5 fruit fly cellular contexts compared by ENCODE assay signal in the genomic region with DNA sequence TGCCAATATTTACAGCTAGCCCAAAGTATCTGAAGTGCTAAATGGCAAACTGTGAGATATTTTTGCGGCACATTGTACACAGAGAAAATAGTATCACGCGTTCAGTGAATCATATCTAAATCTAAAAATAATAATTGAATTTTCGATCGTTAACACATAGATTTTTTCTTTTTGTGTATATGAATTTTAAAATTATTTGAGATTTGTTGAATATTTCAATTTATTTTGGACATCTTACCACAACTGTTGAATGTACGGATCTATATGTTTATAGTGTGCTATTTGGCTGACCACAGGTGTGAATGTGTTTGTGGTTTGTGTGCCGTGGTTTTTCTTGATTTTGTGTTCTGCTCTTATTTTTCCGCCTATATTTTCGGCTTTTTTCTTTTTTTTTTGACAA.
TF ChIP-seq lines count a peak whose summit lies in the region.

No protein-coding gene starts in this region.

- no peak for TF ChIP-seq CTCF in whole organism, embryonic (GFP tag; optimal IDR thresholded peaks at IDR 0.05; lab: Kevin White, UChicago)

TF ChIP-seq in whole organism, adult, 20 proteins besides CTCF, POLR2A, EP300 and RAD21:
- TF ChIP-seq kay (GFP tag; lab: Kevin White, UChicago; ENCODE audit: borderline replicate concordance) (no peak), Hr96 (GFP tag; optimal IDR thresholded peaks at IDR 0.05; lab: Kevin White, UChicago) (no peak), Mnt (GFP tag; optimal IDR thresholded peaks at IDR 0.05; lab: Kevin White, UChicago) (no peak), toe (GFP tag; optimal IDR thresholded peaks at IDR 0.05; lab: Kevin White, UChicago) (no peak), Crg-1 (GFP tag; optimal IDR thresholded peaks at IDR 0.05; lab: Kevin White, UChicago) (no peak), bab1 (GFP tag; optimal IDR thresholded peaks at IDR 0.05; lab: Kevin White, UChicago) (no peak), CG12768 (GFP tag; optimal IDR thresholded peaks at IDR 0.05; lab: Kevin White, UChicago) (no peak), CG33017 (tag; optimal IDR thresholded peaks at IDR 0.05; lab: Kevin White, UChicago) (peak; percentile 29), tj (GFP tag; optimal IDR thresholded peaks at IDR 0.05; lab: Kevin White, UChicago) (peak; percentile 14), CG7101 (tag; optimal IDR thresholded peaks at IDR 0.05; lab: Kevin White, UChicago) (peak; percentile 42), CG1620 (GFP tag; optimal IDR thresholded peaks at IDR 0.05; lab: Kevin White, UChicago) (no peak), pad (GFP tag; optimal IDR thresholded peaks at IDR 0.05; lab: Kevin White, UChicago) (no peak), CG14711 (tag; optimal IDR thresholded peaks at IDR 0.05; lab: Kevin White, UChicago) (no peak), CG5204 (GFP tag; optimal IDR thresholded peaks at IDR 0.05; lab: Kevin White, UChicago) (peak; percentile 13), cic (GFP tag; optimal IDR thresholded peaks at IDR 0.05; lab: Kevin White, UChicago) (no peak), cnc (optimal IDR thresholded peaks at IDR 0.05; lab: Kevin White, UChicago) (no peak), ovo (GFP tag; optimal IDR thresholded peaks at IDR 0.05; lab: Kevin White, UChicago) (no peak), CG11617 (GFP tag; optimal IDR thresholded peaks at IDR 0.05; lab: Kevin White, UChicago) (no peak)

TF ChIP-seq in whole organism, embryonic, 481 proteins besides CTCF, POLR2A, EP300 and RAD21 (continues in another document):
- TF ChIP-seq unpg (GFP tag; optimal IDR thresholded peaks at IDR 0.05; lab: Kevin White, UChicago) (peak; percentile 51), CG5180 (GFP tag; optimal IDR thresholded peaks at IDR 0.05; lab: Kevin White, UChicago) (peak; percentile 3), corto (GFP tag; optimal IDR thresholded peaks at IDR 0.05; lab: Kevin White, UChicago) (no peak), disco-r (GFP tag; optimal IDR thresholded peaks at IDR 0.05; lab: Kevin White, UChicago) (no peak), CG3847 (GFP tag; IDR thresholded peaks at IDR 0.05; lab: Robert Waterston, UW) (peak; percentile 53), dimm (GFP tag; IDR thresholded peaks at IDR 0.05; lab: Robert Waterston, UW) (no peak), Atf3 (GFP tag; optimal IDR thresholded peaks at IDR 0.05; lab: Kevin White, UChicago) (no peak), CG18764 (GFP tag; optimal IDR thresholded peaks at IDR 0.05; lab: Kevin White, UChicago) (peak; percentile 15), sim (GFP tag; IDR thresholded peaks at IDR 0.05; lab: Robert Waterston, UW) (no peak), Camta (GFP tag; optimal IDR thresholded peaks at IDR 0.05; lab: Kevin White, UChicago) (peak; percentile 11), CG2202 (tag; optimal IDR thresholded peaks at IDR 0.05; lab: Kevin White, UChicago) (no peak), zfh1 (GFP tag; IDR thresholded peaks at IDR 0.05; lab: Robert Waterston, UW) (0 out of 3 replicates have a peak, but pooled peaks have one; percentile 52), Rx (GFP tag; IDR thresholded peaks at IDR 0.05; lab: Robert Waterston, UW) (no peak), Ets97D (GFP tag; optimal IDR thresholded peaks at IDR 0.05; lab: Kevin White, UChicago) (no peak), HmgZ (tag; optimal IDR thresholded peaks at IDR 0.05; lab: Kevin White, UChicago) (peak; percentile 20), Optix (GFP tag; IDR thresholded peaks at IDR 0.05; lab: Robert Waterston, UW) (no peak), wor (GFP tag; IDR thresholded peaks at IDR 0.05; lab: Robert Waterston, UW) (0 out of 2 replicates have a peak, but pooled peaks have one; percentile 22), tap (tag; optimal IDR thresholded peaks at IDR 0.05; lab: Kevin White, UChicago) (peak; percentile 2)

TF ChIP-seq in whole organism, prepupa, 60 proteins besides CTCF, POLR2A, EP300 and RAD21 (continues in another document):
- TF ChIP-seq CG8319 (GFP tag; optimal IDR thresholded peaks at IDR 0.05; lab: Kevin White, UChicago): no peak
- peak; percentile 25 for TF ChIP-seq CG10631 (GFP tag; optimal IDR thresholded peaks at IDR 0.05; lab: Kevin White, UChicago)
- TF ChIP-seq Eip75B (GFP tag; optimal IDR thresholded peaks at IDR 0.05; lab: Kevin White, UChicago): no peak
- TF ChIP-seq dac (GFP tag; optimal IDR thresholded peaks at IDR 0.05; lab: Kevin White, UChicago): no peak
- TF ChIP-seq CG9139 (GFP tag; optimal IDR thresholded peaks at IDR 0.05; lab: Kevin White, UChicago): no peak
- peak; percentile 8 for TF ChIP-seq CG31627 (GFP tag; optimal IDR thresholded peaks at IDR 0.05; lab: Kevin White, UChicago)
- TF ChIP-seq CG6808 (GFP tag; optimal IDR thresholded peaks at IDR 0.05; lab: Kevin White, UChicago): no peak
- TF ChIP-seq CG32006 (GFP tag; optimal IDR thresholded peaks at IDR 0.05; lab: Kevin White, UChicago): peak; percentile 51
- no peak for TF ChIP-seq CG3032 (tag; optimal IDR thresholded peaks at IDR 0.05; lab: Kevin White, UChicago)
- TF ChIP-seq Met (GFP tag; optimal IDR thresholded peaks at IDR 0.05; lab: Kevin White, UChicago): peak; percentile 29
- TF ChIP-seq CG4318 (GFP tag; optimal IDR thresholded peaks at IDR 0.05; lab: Kevin White, UChicago): no peak
- TF ChIP-seq CG8632 (GFP tag; optimal IDR thresholded peaks at IDR 0.05; lab: Kevin White, UChicago): peak; percentile 5
- TF ChIP-seq Eip93F (GFP tag; optimal IDR thresholded peaks at IDR 0.05; lab: Kevin White, UChicago): no peak
- TF ChIP-seq dsx (GFP tag; optimal IDR thresholded peaks at IDR 0.05; lab: Kevin White, UChicago; ENCODE audit: poor library complexity, severe bottlenecking): no peak
- TF ChIP-seq Ets96B (tag; optimal IDR thresholded peaks at IDR 0.05; lab: Kevin White, UChicago): no peak
- peak; percentile 64 for TF ChIP-seq CG15336 (GFP tag; IDR thresholded peaks at IDR 0.05; lab: Robert Waterston, UW)
- TF ChIP-seq fd85E (GFP tag; optimal IDR thresholded peaks at IDR 0.05; lab: Kevin White, UChicago): no peak
- TF ChIP-seq topi (GFP tag; optimal IDR thresholded peaks at IDR 0.05; lab: Kevin White, UChicago): peak; percentile 28
- TF ChIP-seq esn (GFP tag; optimal IDR thresholded peaks at IDR 0.05; lab: Kevin White, UChicago): peak; percentile 16

TF ChIP-seq in whole organism, pupa, 21 proteins besides CTCF, POLR2A, EP300 and RAD21 (continues in another document):
- no peak for TF ChIP-seq EcR (GFP tag; optimal IDR thresholded peaks at IDR 0.05; lab: Kevin White, UChicago)
- no peak for TF ChIP-seq rn (GFP tag; IDR thresholded peaks at IDR 0.05; lab: Robert Waterston, UW)
- no peak for TF ChIP-seq CG8159 (tag; optimal IDR thresholded peaks at IDR 0.05; lab: Kevin White, UChicago)
- TF ChIP-seq CG34367 (tag; optimal IDR thresholded peaks at IDR 0.05; lab: Kevin White, UChicago): no peak
- 0 out of 2 replicates have a peak, but pooled peaks have one; percentile 18 for TF ChIP-seq CG32121 (GFP tag; IDR thresholded peaks at IDR 0.05; lab: Robert Waterston, UW)
- TF ChIP-seq CG14655 (GFP tag; optimal IDR thresholded peaks at IDR 0.05; lab: Kevin White, UChicago): peak; percentile 58
- TF ChIP-seq CG4496 (GFP tag; IDR thresholded peaks at IDR 0.05; lab: Robert Waterston, UW): peak; percentile 54; the same call in 2 of the 3 replicates
- no peak for TF ChIP-seq CG13204 (GFP tag; optimal IDR thresholded peaks at IDR 0.05; lab: Kevin White, UChicago)
- TF ChIP-seq Ets98B (GFP tag; IDR thresholded peaks at IDR 0.05; lab: Robert Waterston, UW): peak; percentile 12; the same call in 1 of the 2 replicates
- no peak for TF ChIP-seq Pif1B (GFP tag; optimal IDR thresholded peaks at IDR 0.05; lab: Kevin White, UChicago)
- TF ChIP-seq Snoo (tag; optimal IDR thresholded peaks at IDR 0.05; lab: Kevin White, UChicago): no peak
- no peak for TF ChIP-seq gl (tag; optimal IDR thresholded peaks at IDR 0.05; lab: Kevin White, UChicago)
- TF ChIP-seq CG10348 (GFP tag; IDR thresholded peaks at IDR 0.05; lab: Robert Waterston, UW): no peak
- no peak for TF ChIP-seq CG17806 (tag; optimal IDR thresholded peaks at IDR 0.05; lab: Kevin White, UChicago)
- TF ChIP-seq D1 (tag; optimal IDR thresholded peaks at IDR 0.05; lab: Kevin White, UChicago): peak; percentile 31
- TF ChIP-seq CG15710 (tag; optimal IDR thresholded peaks at IDR 0.05; lab: Kevin White, UChicago): no peak
- TF ChIP-seq CG8301 (tag; optimal IDR thresholded peaks at IDR 0.05; lab: Kevin White, UChicago): peak; percentile 27
- TF ChIP-seq CG9948 (tag; optimal IDR thresholded peaks at IDR 0.05; lab: Kevin White, UChicago): peak; percentile 17
- peak; percentile 44 for TF ChIP-seq Pif1A (GFP tag; optimal IDR thresholded peaks at IDR 0.05; lab: Kevin White, UChicago)
- TF ChIP-seq CG12605 (GFP tag; IDR thresholded peaks at IDR 0.05; lab: Robert Waterston, UW): no peak

TF ChIP-seq in whole organism, wandering third instar larva, 38 proteins besides CTCF, POLR2A, EP300 and RAD21 (continues in another document):
- TF ChIP-seq dmrt93B (GFP tag; optimal IDR thresholded peaks at IDR 0.05; lab: Kevin White, UChicago) (no peak), br (GFP tag; optimal IDR thresholded peaks at IDR 0.05; lab: Kevin White, UChicago) (peak; percentile 25), rgr (GFP tag; optimal IDR thresholded peaks at IDR 0.05; lab: Kevin White, UChicago) (peak; percentile 5), h (GFP tag; optimal IDR thresholded peaks at IDR 0.05; lab: Kevin White, UChicago) (peak; percentile 39), Dif (GFP tag; optimal IDR thresholded peaks at IDR 0.05; lab: Kevin White, UChicago; ENCODE audit: partially characterized antibody) (no peak), dsf (GFP tag; optimal IDR thresholded peaks at IDR 0.05; lab: Kevin White, UChicago; ENCODE audit: borderline replicate concordance) (no peak), woc (GFP tag; optimal IDR thresholded peaks at IDR 0.05; lab: Kevin White, UChicago) (no peak), brk (GFP tag; optimal IDR thresholded peaks at IDR 0.05; lab: Kevin White, UChicago) (no peak), N (GFP tag; optimal IDR thresholded peaks at IDR 0.05; lab: Kevin White, UChicago) (no peak), lola (GFP tag; optimal IDR thresholded peaks at IDR 0.05; lab: Kevin White, UChicago) (no peak), Abd-B (GFP tag; optimal IDR thresholded peaks at IDR 0.05; lab: Kevin White, UChicago) (no peak), tai (GFP tag; optimal IDR thresholded peaks at IDR 0.05; lab: Kevin White, UChicago) (no peak), sage (GFP tag; optimal IDR thresholded peaks at IDR 0.05; lab: Kevin White, UChicago) (no peak), usp (GFP tag; optimal IDR thresholded peaks at IDR 0.05; lab: Kevin White, UChicago) (no peak), pan (optimal IDR thresholded peaks at IDR 0.05; lab: Kevin White, UChicago) (no peak), Mio (GFP tag; optimal IDR thresholded peaks at IDR 0.05; lab: Kevin White, UChicago) (no peak), sv (GFP tag; optimal IDR thresholded peaks at IDR 0.05; lab: Kevin White, UChicago) (peak; percentile 53), Sp1 (GFP tag; optimal IDR thresholded peaks at IDR 0.05; lab: Kevin White, UChicago) (no peak), dl (GFP tag; optimal IDR thresholded peaks at IDR 0.05; lab: Kevin White, UChicago; ENCODE audit: insufficient read depth in 1 of 2, partially characterized antibody in 2 of 2) (no peak), CrebA (GFP tag; optimal IDR thresholded peaks at IDR 0.05; lab: Kevin White, UChicago; ENCODE audit: borderline replicate concordance) (no peak), Myc (optimal IDR thresholded peaks at IDR 0.05; lab: Kevin White, UChicago) (no peak), OdsH (GFP tag; optimal IDR thresholded peaks at IDR 0.05; lab: Kevin White, UChicago) (peak; percentile 30)
